Worm (Caenorhabditis elegans) whole organism, late embryonic: ENCODE measurements around the gene Y56A3A.22.
A peak's percentile ranks its signal among the peaks of the same experiment; 100 is the strongest.

ENCODE experiments used
- Y22D7AL.16 ChIP-seq: sonication (generic microtip); optimal IDR thresholded peaks from 2 replicates; lab custom pipeline; 2016; ENCODE audit warnings: missing genetic modification characterization, missing compliant biosample characterization
- ahr-1 ChIP-seq: sonication (generic microtip); optimal IDR thresholded peaks from 2 replicates; lab custom pipeline; 2016; ENCODE audit warnings: missing genetic modification characterization, missing compliant biosample characterization
- ama-1 ChIP-seq: fragments of 150-350 bp; optimal IDR thresholded peaks from 2 replicates; lab custom pipeline; 2014
- ceh-18 ChIP-seq: sonication (generic microtip); optimal IDR thresholded peaks from 2 replicates; lab custom pipeline; 2016; ENCODE audit warnings: missing genetic modification characterization, missing compliant biosample characterization
- ceh-9 ChIP-seq: sonication (generic microtip); optimal IDR thresholded peaks from 2 replicates; lab custom pipeline; 2016; ENCODE audit warnings: mild to moderate bottlenecking, missing genetic modification characterization, inconsistent platforms, missing compliant biosample characterization
- elt-2 ChIP-seq: sonication (generic microtip); optimal IDR thresholded peaks from 2 replicates; lab custom pipeline; 2016; ENCODE audit warnings: missing genetic modification reagents, missing genetic modification characterization, missing compliant biosample characterization
- fkh-10 ChIP-seq: fragments of 150-350 bp; optimal IDR thresholded peaks from 2 replicates; lab custom pipeline; 2014; ENCODE audit warnings: missing biosample characterization, missing genetic modification reagents, missing genetic modification characterization
- nfya-1 ChIP-seq: sonication (generic microtip); optimal IDR thresholded peaks from 2 replicates; lab custom pipeline; 2017; ENCODE audit warnings: missing genetic modification characterization, mild to moderate bottlenecking, missing compliant biosample characterization, antibody characterized with exemption, moderate library complexity
- nhr-11 ChIP-seq: fragments of 150-350 bp; optimal IDR thresholded peaks from 2 replicates; lab custom pipeline; 2014; ENCODE audit warnings: missing biosample characterization, missing genetic modification characterization
- pag-3 ChIP-seq: sonication (generic microtip); optimal IDR thresholded peaks from 2 replicates; lab custom pipeline; 2016; ENCODE audit warnings: missing compliant biosample characterization, missing genetic modification characterization, borderline replicate concordance
- syd-9 ChIP-seq: sonication (generic microtip); optimal IDR thresholded peaks from 2 replicates; lab custom pipeline; 2016; ENCODE audit warnings: mild to moderate bottlenecking, missing genetic modification characterization, moderate library complexity, missing compliant biosample characterization

DNA sequence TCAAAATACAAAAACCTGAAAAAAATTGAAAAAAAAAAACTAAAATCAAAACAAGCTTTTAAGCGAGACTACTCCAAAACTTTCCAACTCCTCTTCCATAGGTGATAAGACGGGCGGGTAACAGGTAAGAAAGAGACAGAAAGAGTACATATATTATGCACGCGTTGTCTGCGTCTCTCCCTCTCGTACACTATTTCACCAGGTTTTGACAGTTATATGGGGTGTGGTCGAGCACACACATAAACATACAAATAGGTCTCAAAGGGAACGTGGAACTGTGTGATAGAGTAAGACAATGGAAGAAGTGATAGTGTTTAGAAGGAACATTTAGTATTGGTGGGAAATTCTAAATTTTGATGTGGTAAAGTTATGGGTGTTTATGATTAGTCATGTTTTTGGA is 39.9 kb upstream of the Y56A3A.22 start:
- TF ChIP-seq ceh-18 (tag; lab: Kevin White, UChicago) (no peak), nfya-1 (no peak), elt-2 (tag; lab: Kevin White, UChicago) (peak; percentile 42), ceh-9 (tag; lab: Kevin White, UChicago) (no peak), ahr-1 (tag; lab: Kevin White, UChicago) (no peak), Y22D7AL.16 (tag; lab: Kevin White, UChicago) (no peak), nhr-11 (tag; lab: Kevin White, UChicago) (no peak), ama-1 (lab: Kevin White, UChicago) (no peak), pag-3 (tag; lab: Kevin White, UChicago) (no peak), syd-9 (no peak), fkh-10 (no peak)
